Worm (Caenorhabditis elegans) whole organism, L2 larva: ENCODE results near the gene ncr-1.

Source experiments
- ama-1 ChIP-seq: fragments of 150-350 bp; optimal IDR thresholded peaks from 2 replicates; lab custom pipeline; 2018; ENCODE audit warnings: inconsistent platforms
- egl-27 ChIP-seq: sonication (generic microtip); optimal IDR thresholded peaks from 3 replicates; lab custom pipeline; 2017; ENCODE audit warnings: missing biosample characterization, missing genetic modification reagents, missing genetic modification characterization
- lin-13 ChIP-seq: fragments of 150-350 bp; optimal IDR thresholded peaks from 2 replicates; lab custom pipeline; 2014; ENCODE audit warnings: missing biosample characterization, missing genetic modification reagents, missing genetic modification characterization
- lin-39 ChIP-seq: fragments of 150-350 bp; optimal IDR thresholded peaks from 2 replicates; lab custom pipeline; 2014; ENCODE audit warnings: missing biosample characterization, missing genetic modification reagents, missing genetic modification characterization
- lsy-2 ChIP-seq, 2 experiments: fragments of 150-350 bp in 1 of 2; sonication (generic microtip) in 1 of 2; optimal IDR thresholded peaks; 2 replicates each; lab custom pipeline; 2014 to 2017; ENCODE audit warnings: missing biosample characterization in 2 of 2, missing genetic modification characterization in 2 of 2
- mdl-1 ChIP-seq, 2 experiments: fragments of 150-350 bp in 1 of 2; sonication (generic microtip) in 1 of 2; optimal IDR thresholded peaks; 2 replicates each; lab custom pipeline; 2017; ENCODE audit warnings: missing biosample characterization in 2 of 2, missing genetic modification characterization in 2 of 2
- nhr-11 ChIP-seq: fragments of 150-350 bp; optimal IDR thresholded peaks from 2 replicates; lab custom pipeline; 2014; ENCODE audit warnings: missing biosample characterization, missing genetic modification characterization
- nhr-12 ChIP-seq: fragments of 150-350 bp; optimal IDR thresholded peaks from 2 replicates; lab custom pipeline; 2014; ENCODE audit warnings: missing biosample characterization, missing genetic modification characterization
- nhr-237 ChIP-seq: fragments of 150-350 bp; optimal IDR thresholded peaks from 2 replicates; lab custom pipeline; 2014; ENCODE audit warnings: missing biosample characterization, missing genetic modification characterization
- nhr-6 ChIP-seq: fragments of 150-350 bp; optimal IDR thresholded peaks from 2 replicates; lab custom pipeline; 2014; ENCODE audit warnings: missing biosample characterization, missing genetic modification characterization
- snpc-4 ChIP-seq: fragments of 150-350 bp; optimal IDR thresholded peaks from 2 replicates; lab custom pipeline; 2014; ENCODE audit warnings: missing biosample characterization, missing genetic modification characterization
- unc-55 ChIP-seq: fragments of 150-350 bp; sonication (generic microtip); optimal IDR thresholded peaks from 3 replicates; lab custom pipeline; 2014; ENCODE audit warnings: missing biosample characterization, missing genetic modification reagents, missing genetic modification characterization
- zag-1 ChIP-seq: fragments of 150-350 bp; optimal IDR thresholded peaks from 2 replicates; lab custom pipeline; 2014; ENCODE audit warnings: missing biosample characterization, missing genetic modification characterization

ce11 chrX:4500499-4500898 lies 11.8 kb upstream of the ncr-1 start:
- no peak for TF ChIP-seq mdl-1 (tag; optimal IDR thresholded peaks at IDR 0.05; lab: Kevin White, UChicago)
- no peak for TF ChIP-seq nhr-237 (tag; lab: Kevin White, UChicago)
- no peak for TF ChIP-seq lin-39 (tag; lab: Kevin White, UChicago)
- TF ChIP-seq zag-1 (tag; lab: Kevin White, UChicago): no peak
- TF ChIP-seq nhr-12: no peak
- TF ChIP-seq lin-13 (GFP tag; lab: Kevin White, UChicago): no peak
- no peak for TF ChIP-seq ama-1
- no peak for TF ChIP-seq nhr-11 (tag; lab: Kevin White, UChicago)
- TF ChIP-seq nhr-6 (tag; lab: Kevin White, UChicago): no peak
- TF ChIP-seq snpc-4 (tag; lab: Kevin White, UChicago): no peak
- no peak for TF ChIP-seq lsy-2 (tag; optimal IDR thresholded peaks at IDR 0.05; lab: Kevin White, UChicago)
- TF ChIP-seq egl-27 (tag; lab: Kevin White, UChicago): no peak
- TF ChIP-seq unc-55 (GFP tag; lab: Kevin White, UChicago): no peak
